Worm (Caenorhabditis elegans): ENCODE measurements around the gene F58B3.4.

Gene F58B3.4

ce11 chrIV:11650344-11650743 is 18.7 kb upstream of the F58B3.4 start:
- TF ChIP-seq ztf-23 (GFP tag; IDR thresholded peaks at IDR 0.05), result no peak
- no peak for TF ChIP-seq ztf-29 (GFP tag; IDR thresholded peaks at IDR 0.05)
- TF ChIP-seq med-1 (GFP tag; optimal IDR thresholded peaks at IDR 0.05; ENCODE audit: insufficient read depth), result no peak
- TF ChIP-seq tab-1 (GFP tag; IDR thresholded peaks at IDR 0.05), result no peak
- TF ChIP-seq T22C8.4 (GFP tag; IDR thresholded peaks at IDR 0.05), result no peak
- TF ChIP-seq cog-1 (tag; optimal IDR thresholded peaks at IDR 0.05), result no peak
- no peak for TF ChIP-seq flt-1 (GFP tag; IDR thresholded peaks at IDR 0.05)
- TF ChIP-seq ref-1 (GFP tag; conservative IDR thresholded peaks at IDR 0.05), result no peak
- no peak for TF ChIP-seq klf-2 (GFP tag; conservative IDR thresholded peaks at IDR 0.05)

ce11 chrIV:11649031-11649430 is 17.4 kb upstream of the F58B3.4 start, which contains the start of gene ZK809.8:
ZK809.8 (minus strand) TSS chrIV:11649064.
- TF ChIP-seq ref-1 (GFP tag; conservative IDR thresholded peaks at IDR 0.05) (no peak), ztf-29 (GFP tag; IDR thresholded peaks at IDR 0.05) (no peak), T22C8.4 (GFP tag; IDR thresholded peaks at IDR 0.05) (no peak), flt-1 (GFP tag; IDR thresholded peaks at IDR 0.05) (no peak), klf-2 (GFP tag; conservative IDR thresholded peaks at IDR 0.05) (no peak), tab-1 (GFP tag; IDR thresholded peaks at IDR 0.05) (no peak), med-1 (GFP tag; optimal IDR thresholded peaks at IDR 0.05; ENCODE audit: insufficient read depth) (no peak), cog-1 (tag; optimal IDR thresholded peaks at IDR 0.05) (no peak), ztf-23 (GFP tag; IDR thresholded peaks at IDR 0.05) (no peak)

- TF ChIP-seq tab-1 (GFP tag; IDR thresholded peaks at IDR 0.05) (no peak), med-1 (GFP tag; optimal IDR thresholded peaks at IDR 0.05; ENCODE audit: insufficient read depth) (no peak), ztf-29 (GFP tag; IDR thresholded peaks at IDR 0.05) (no peak), cog-1 (tag; optimal IDR thresholded peaks at IDR 0.05) (no peak), ztf-23 (GFP tag; IDR thresholded peaks at IDR 0.05) (no peak), klf-2 (GFP tag; conservative IDR thresholded peaks at IDR 0.05) (no peak), ref-1 (GFP tag; conservative IDR thresholded peaks at IDR 0.05) (no peak), flt-1 (GFP tag; IDR thresholded peaks at IDR 0.05) (no peak), T22C8.4 (GFP tag; IDR thresholded peaks at IDR 0.05) (no peak)
Observed at ce11 chrIV:11646908-11647307, 15.3 kb upstream of the F58B3.4 start.

- no peak for TF ChIP-seq klf-2 (GFP tag; conservative IDR thresholded peaks at IDR 0.05)
- no peak for TF ChIP-seq flt-1 (GFP tag; IDR thresholded peaks at IDR 0.05)
- no peak for TF ChIP-seq cog-1 (tag; optimal IDR thresholded peaks at IDR 0.05)
- TF ChIP-seq tab-1 (GFP tag; IDR thresholded peaks at IDR 0.05), result no peak
- no peak for TF ChIP-seq ref-1 (GFP tag; conservative IDR thresholded peaks at IDR 0.05)
- TF ChIP-seq ztf-29 (GFP tag; IDR thresholded peaks at IDR 0.05), result no peak
- no peak for TF ChIP-seq med-1 (GFP tag; optimal IDR thresholded peaks at IDR 0.05; ENCODE audit: insufficient read depth)
- no peak for TF ChIP-seq T22C8.4 (GFP tag; IDR thresholded peaks at IDR 0.05)
- no peak for TF ChIP-seq ztf-23 (GFP tag; IDR thresholded peaks at IDR 0.05)
Observed at ce11 chrIV:11645354-11645753, 13.7 kb upstream of the F58B3.4 start.

- TF ChIP-seq klf-2 (GFP tag; conservative IDR thresholded peaks at IDR 0.05), result no peak
- no peak for TF ChIP-seq ztf-29 (GFP tag; IDR thresholded peaks at IDR 0.05)
- no peak for TF ChIP-seq ref-1 (GFP tag; conservative IDR thresholded peaks at IDR 0.05)
- no peak for TF ChIP-seq tab-1 (GFP tag; IDR thresholded peaks at IDR 0.05)
- TF ChIP-seq T22C8.4 (GFP tag; IDR thresholded peaks at IDR 0.05), result no peak
- TF ChIP-seq med-1 (GFP tag; optimal IDR thresholded peaks at IDR 0.05; ENCODE audit: insufficient read depth), result no peak
- no peak for TF ChIP-seq flt-1 (GFP tag; IDR thresholded peaks at IDR 0.05)
- TF ChIP-seq cog-1 (tag; optimal IDR thresholded peaks at IDR 0.05), result no peak
- TF ChIP-seq ztf-23 (GFP tag; IDR thresholded peaks at IDR 0.05), result no peak
Observed at ce11 chrIV:11644705-11645104, 13.1 kb upstream of the F58B3.4 start.

ce11 chrIV:11643829-11644228 is 12.2 kb upstream of the F58B3.4 start, which contains the start of gene prx-2:
prx-2 (plus strand) TSS chrIV:11644129.
- TF ChIP-seq T22C8.4 (GFP tag; IDR thresholded peaks at IDR 0.05), result no peak
- TF ChIP-seq med-1 (GFP tag; optimal IDR thresholded peaks at IDR 0.05; ENCODE audit: insufficient read depth), result no peak
- TF ChIP-seq ztf-23 (GFP tag; IDR thresholded peaks at IDR 0.05), result no peak
- TF ChIP-seq flt-1 (GFP tag; IDR thresholded peaks at IDR 0.05), result no peak
- TF ChIP-seq cog-1 (tag; optimal IDR thresholded peaks at IDR 0.05), result no peak
- TF ChIP-seq ztf-29 (GFP tag; IDR thresholded peaks at IDR 0.05), result no peak
- no peak for TF ChIP-seq ref-1 (GFP tag; conservative IDR thresholded peaks at IDR 0.05)
- TF ChIP-seq klf-2 (GFP tag; conservative IDR thresholded peaks at IDR 0.05), result no peak
- TF ChIP-seq tab-1 (GFP tag; IDR thresholded peaks at IDR 0.05), result no peak

ce11 chrIV:11641802-11642201 is 10.2 kb upstream of the F58B3.4 start, which contains the start of gene ZK809.1:
ZK809.1 (plus strand) TSS chrIV:11642102.
- TF ChIP-seq klf-2 (GFP tag; conservative IDR thresholded peaks at IDR 0.05) (no peak), T22C8.4 (GFP tag; IDR thresholded peaks at IDR 0.05) (no peak), cog-1 (tag; optimal IDR thresholded peaks at IDR 0.05) (no peak), flt-1 (GFP tag; IDR thresholded peaks at IDR 0.05) (no peak), ref-1 (GFP tag; conservative IDR thresholded peaks at IDR 0.05) (no peak), ztf-23 (GFP tag; IDR thresholded peaks at IDR 0.05) (no peak), tab-1 (GFP tag; IDR thresholded peaks at IDR 0.05) (no peak), ztf-29 (GFP tag; IDR thresholded peaks at IDR 0.05) (no peak), med-1 (GFP tag; optimal IDR thresholded peaks at IDR 0.05; ENCODE audit: insufficient read depth) (no peak)

- TF ChIP-seq ztf-23 (GFP tag; IDR thresholded peaks at IDR 0.05) (no peak), cog-1 (tag; optimal IDR thresholded peaks at IDR 0.05) (no peak), klf-2 (GFP tag; conservative IDR thresholded peaks at IDR 0.05) (no peak), ref-1 (GFP tag; conservative IDR thresholded peaks at IDR 0.05) (no peak), med-1 (GFP tag; optimal IDR thresholded peaks at IDR 0.05; ENCODE audit: insufficient read depth) (no peak), flt-1 (GFP tag; IDR thresholded peaks at IDR 0.05) (no peak), T22C8.4 (GFP tag; IDR thresholded peaks at IDR 0.05) (no peak), tab-1 (GFP tag; IDR thresholded peaks at IDR 0.05) (no peak), ztf-29 (GFP tag; IDR thresholded peaks at IDR 0.05) (no peak)
Observed at ce11 chrIV:11640915-11641314, 9.3 kb upstream of the F58B3.4 start, which contains the start of gene ttr-50. ttr-50 (minus strand) TSS chrIV:11641015.

- no peak for TF ChIP-seq ztf-23 (GFP tag; IDR thresholded peaks at IDR 0.05)
- no peak for TF ChIP-seq ref-1 (GFP tag; conservative IDR thresholded peaks at IDR 0.05)
- TF ChIP-seq med-1 (GFP tag; optimal IDR thresholded peaks at IDR 0.05; ENCODE audit: insufficient read depth), result no peak
- TF ChIP-seq T22C8.4 (GFP tag; IDR thresholded peaks at IDR 0.05), result no peak
- TF ChIP-seq klf-2 (GFP tag; conservative IDR thresholded peaks at IDR 0.05), result no peak
- TF ChIP-seq cog-1 (tag; optimal IDR thresholded peaks at IDR 0.05), result no peak
- no peak for TF ChIP-seq tab-1 (GFP tag; IDR thresholded peaks at IDR 0.05)
- no peak for TF ChIP-seq flt-1 (GFP tag; IDR thresholded peaks at IDR 0.05)
- TF ChIP-seq ztf-29 (GFP tag; IDR thresholded peaks at IDR 0.05), result no peak
Observed at ce11 chrIV:11638016-11638415, 6.4 kb upstream of the F58B3.4 start, which contains the start of gene rbm-17. rbm-17 (plus strand) TSS chrIV:11638316.
